Fruit fly (Drosophila melanogaster) ovary, adult (tissue): Measurements from ENCODE around the gene dpr10.

Experiments
- CG17801 ChIP-seq: fragments of 200-800 bp; optimal IDR thresholded peaks from 2 replicates; lab custom pipeline; 2019; ENCODE audit warnings: missing biosample characterization, mild to moderate bottlenecking, missing genetic modification characterization, moderate library complexity; ENCODE audit not compliant: partially characterized antibody

dpr10 gene

dm6 chr3L:10185924-10186323 lies at the start of gene dpr10:
dpr10 (minus strand) TSS chr3L:10186108.
- TF ChIP-seq CG17801 (GFP tag; lab: Kevin White, UChicago): no peak

dm6 chr3L:10233025-10233424 lies 47.1 kb upstream of the dpr10 start:
- no peak for TF ChIP-seq CG17801 (GFP tag; lab: Kevin White, UChicago)

dm6 chr3L:10230542-10230941 lies 44.6 kb upstream of the dpr10 start:
- no peak for TF ChIP-seq CG17801 (GFP tag; lab: Kevin White, UChicago)

dm6 chr3L:10227094-10227493 lies 41.2 kb upstream of the dpr10 start:
- no peak for TF ChIP-seq CG17801 (GFP tag; lab: Kevin White, UChicago)

dm6 chr3L:10226055-10226454 lies 40.1 kb upstream of the dpr10 start:
- TF ChIP-seq CG17801 (GFP tag; lab: Kevin White, UChicago): no peak

dm6 chr3L:10225214-10225729 lies 39.4 kb upstream of the dpr10 start, which contains the start of gene scramb1:
scramb1 (minus strand) TSS chr3L:10225240.
- TF ChIP-seq CG17801 (GFP tag; lab: Kevin White, UChicago): no peak

dm6 chr3L:10224470-10225213 lies 38.7 kb upstream of the dpr10 start:
- TF ChIP-seq CG17801 (GFP tag; lab: Kevin White, UChicago): no peak

dm6 chr3L:10223397-10223796 lies 37.5 kb upstream of the dpr10 start:
- TF ChIP-seq CG17801 (GFP tag; lab: Kevin White, UChicago): no peak

- no peak for TF ChIP-seq CG17801 (GFP tag; lab: Kevin White, UChicago)
These were observed 34.2 kb upstream of the dpr10 start, which contains the start of gene CG32055 for dm6 chr3L:10220064-10220463. CG32055 (minus strand) TSS chr3L:10220164.

- no peak for TF ChIP-seq CG17801 (GFP tag; lab: Kevin White, UChicago)
These were observed 29.5 kb upstream of the dpr10 start, which contains the start of gene CG8065 for dm6 chr3L:10215365-10215764. CG8065 (plus strand) TSS chr3L:10215665.

dm6 chr3L:10206226-10206968 lies 20.5 kb upstream of the dpr10 start:
- TF ChIP-seq CG17801 (GFP tag; lab: Kevin White, UChicago): no peak

- TF ChIP-seq CG17801 (GFP tag; lab: Kevin White, UChicago): no peak
These were observed 19.9 kb upstream of the dpr10 start for dm6 chr3L:10205823-10206222.

dm6 chr3L:10204669-10205068 lies 18.8 kb upstream of the dpr10 start:
- TF ChIP-seq CG17801 (GFP tag; lab: Kevin White, UChicago): no peak

dm6 chr3L:10201655-10202054 lies 15.7 kb upstream of the dpr10 start, which contains the start of gene ect:
ect (minus strand) TSS chr3L:10201837.
- no peak for TF ChIP-seq CG17801 (GFP tag; lab: Kevin White, UChicago)

dm6 chr3L:10199644-10200043 lies 13.7 kb upstream of the dpr10 start:
- no peak for TF ChIP-seq CG17801 (GFP tag; lab: Kevin White, UChicago)
